Fruit fly (Drosophila melanogaster): ENCODE results near the gene Rbcn-3A.
A peak's percentile ranks its signal among the peaks of the same experiment; 100 is the strongest.

Rbcn-3A gene

dm6 chrX:6265456-6265877 lies 10.2 kb upstream of the Rbcn-3A start (continued):
- peak; percentile 96 for TF ChIP-seq CG9727 (GFP tag; optimal IDR thresholded peaks at IDR 0.05)
- TF ChIP-seq Mrtf (GFP tag; IDR thresholded peaks at IDR 0.05), result peak; percentile 93
- TF ChIP-seq sima (GFP tag; optimal IDR thresholded peaks at IDR 0.05), result peak; percentile 81
- no peak for TF ChIP-seq Poxn (GFP tag; IDR thresholded peaks at IDR 0.05)
- peak in 1 of 2 experiments; percentile 67 for TF ChIP-seq crp (GFP tag; optimal IDR thresholded peaks at IDR 0.05)
- peak; percentile 88 for TF ChIP-seq gro (GFP tag; optimal IDR thresholded peaks at IDR 0.05)
- TF ChIP-seq gem (tag; optimal IDR thresholded peaks at IDR 0.05), result peak; percentile 98
- no peak for TF ChIP-seq Kr (GFP tag; optimal IDR thresholded peaks at IDR 0.05)
- peak; percentile 86 for TF ChIP-seq CG31365 (tag; optimal IDR thresholded peaks at IDR 0.05)
- TF ChIP-seq hkb (optimal IDR thresholded peaks at IDR 0.05), result no peak
- peak; percentile 97 for TF ChIP-seq hkb (GFP tag; IDR thresholded peaks at IDR 0.05)
- peak; percentile 91 to 96 for TF ChIP-seq bsh (GFP tag; optimal IDR thresholded peaks at IDR 0.05)
- no peak for TF ChIP-seq h (optimal IDR thresholded peaks at IDR 0.05)
- peak; percentile 87 for TF ChIP-seq CG4617 (GFP tag; optimal IDR thresholded peaks at IDR 0.05; ENCODE audit: borderline replicate concordance)
- TF ChIP-seq lov (optimal IDR thresholded peaks at IDR 0.05), result no peak
- TF ChIP-seq lov (GFP tag; IDR thresholded peaks at IDR 0.05), result peak; percentile 89
- peak; percentile 94 for TF ChIP-seq Dip3 (GFP tag; optimal IDR thresholded peaks at IDR 0.05)
- TF ChIP-seq CG14014 (GFP tag; IDR thresholded peaks at IDR 0.05), result peak; percentile 91
- TF ChIP-seq Elba2 (GFP tag; optimal IDR thresholded peaks at IDR 0.05), result peak; percentile 31
- peak; percentile 71 for TF ChIP-seq kni (GFP tag; optimal IDR thresholded peaks at IDR 0.05)
- peak; percentile 69 for TF ChIP-seq lbe (GFP tag; optimal IDR thresholded peaks at IDR 0.05)
- TF ChIP-seq Mad (GFP tag; optimal IDR thresholded peaks at IDR 0.05), result peak; percentile 95
- peak; percentile 33 for TF ChIP-seq corto (GFP tag; optimal IDR thresholded peaks at IDR 0.05)
- TF ChIP-seq Hand (GFP tag; optimal IDR thresholded peaks at IDR 0.05), result peak; percentile 78
- TF ChIP-seq Fer1 (GFP tag; optimal IDR thresholded peaks at IDR 0.05), result peak; percentile 94
- peak; percentile 96 for TF ChIP-seq Ptx1 (GFP tag; IDR thresholded peaks at IDR 0.05)
- peak; percentile 91 for TF ChIP-seq CG3847 (GFP tag; IDR thresholded peaks at IDR 0.05)
- TF ChIP-seq CG12155 (GFP tag; optimal IDR thresholded peaks at IDR 0.05), result peak; percentile 90
- no peak for TF ChIP-seq Doc3 (GFP tag; IDR thresholded peaks at IDR 0.05; ENCODE audit: partially characterized antibody)
- peak; percentile 94 for TF ChIP-seq ase (GFP tag; IDR thresholded peaks at IDR 0.05)
- peak; percentile 96 for TF ChIP-seq unpg (GFP tag; optimal IDR thresholded peaks at IDR 0.05)
- peak; percentile 93 for TF ChIP-seq Aef1 (GFP tag; IDR thresholded peaks at IDR 0.05)
- peak; percentile 88 for TF ChIP-seq CG1024 (GFP tag; IDR thresholded peaks at IDR 0.05)
- TF ChIP-seq E2f1 (GFP tag; IDR thresholded peaks at IDR 0.05), result peak; percentile 93
- peak; percentile 36; the same call in 1 of the 2 replicates for TF ChIP-seq nerfin-2 (GFP tag; IDR thresholded peaks at IDR 0.05; ENCODE audit: partially characterized antibody)
- TF ChIP-seq wdn (GFP tag; IDR thresholded peaks at IDR 0.05), result peak; percentile 91
- TF ChIP-seq Ada2b (GFP tag; IDR thresholded peaks at IDR 0.05), result peak; percentile 93
- no peak for TF ChIP-seq Hr39 (optimal IDR thresholded peaks at IDR 0.05)
- peak; percentile 84 for TF ChIP-seq Fer2 (tag; optimal IDR thresholded peaks at IDR 0.05)
- TF ChIP-seq hb (GFP tag; IDR thresholded peaks at IDR 0.05; ENCODE audit: partially characterized antibody), result 0 out of 3 replicates have a peak, but pooled peaks have one; percentile 36
- TF ChIP-seq btn (GFP tag; optimal IDR thresholded peaks at IDR 0.05), result peak; percentile 92
- peak; percentile 96 for TF ChIP-seq dysf (GFP tag; IDR thresholded peaks at IDR 0.05)
- peak; percentile 84 for TF ChIP-seq p53 (GFP tag; optimal IDR thresholded peaks at IDR 0.05)
- TF ChIP-seq bbx (GFP tag; IDR thresholded peaks at IDR 0.05; ENCODE audit: partially characterized antibody), result no peak
- TF ChIP-seq Oaz (GFP tag; IDR thresholded peaks at IDR 0.05), result peak; percentile 91
- peak; percentile 94 for TF ChIP-seq maf-S (GFP tag; optimal IDR thresholded peaks at IDR 0.05)
- TF ChIP-seq Usf (GFP tag; optimal IDR thresholded peaks at IDR 0.05), result peak; percentile 83
- peak; percentile 95 for TF ChIP-seq lab (GFP tag; optimal IDR thresholded peaks at IDR 0.05)
- peak; percentile 82 for TF ChIP-seq CG2202 (tag; optimal IDR thresholded peaks at IDR 0.05)
- peak; percentile 91 for TF ChIP-seq HmgD (GFP tag; optimal IDR thresholded peaks at IDR 0.05)
- TF ChIP-seq Taf1 (GFP tag; IDR thresholded peaks at IDR 0.05), result peak; percentile 69
- TF ChIP-seq CG7839 (tag; optimal IDR thresholded peaks at IDR 0.05), result peak; percentile 97
